Worm (Caenorhabditis elegans) whole organism, L1 larva: ENCODE results near the gene M88.4.

ENCODE experiments used
- C04F5.9 ChIP-seq: sonication (generic microtip); optimal IDR thresholded peaks from 2 replicates; lab custom pipeline; 2016; ENCODE audit warnings: missing genetic modification characterization, missing compliant biosample characterization
- C16A3.4 ChIP-seq: fragments of 150-350 bp; optimal IDR thresholded peaks from 2 replicates; lab custom pipeline; 2014; ENCODE audit warnings: missing biosample characterization, missing genetic modification characterization
- aha-1 ChIP-seq: fragments of 150-350 bp; optimal IDR thresholded peaks from 2 replicates; lab custom pipeline; 2014; ENCODE audit warnings: missing biosample characterization, missing genetic modification characterization
- aly-2 ChIP-seq: fragments of 150-350 bp; optimal IDR thresholded peaks from 2 replicates; lab custom pipeline; 2014; ENCODE audit warnings: missing biosample characterization, missing genetic modification characterization
- ama-1 ChIP-seq: fragments of 150-350 bp; optimal IDR thresholded peaks from 2 replicates; lab custom pipeline; 2014
- blmp-1 ChIP-seq: fragments of 150-350 bp; optimal IDR thresholded peaks from 2 replicates; lab custom pipeline; 2014; ENCODE audit warnings: missing biosample characterization, missing genetic modification characterization
- ceh-8 ChIP-seq: fragments of 200-800 bp; sonication (Bioruptor generic); optimal IDR thresholded peaks from 2 replicates; lab custom pipeline; 2018; ENCODE audit warnings: mild to moderate bottlenecking, missing genetic modification characterization, moderate library complexity, missing compliant biosample characterization
- ceh-82 ChIP-seq, 3 experiments: fragments of 150-350 bp in 1 of 3; sonication (generic microtip) in 2 of 3; optimal IDR thresholded peaks; 2 replicates each; lab custom pipeline; 2014 to 2017; ENCODE audit warnings: missing biosample characterization in 3 of 3, missing genetic modification characterization in 3 of 3
- dpl-1 ChIP-seq, 3 experiments: fragments of 150-350 bp in 2 of 3; sonication (generic microtip) in 1 of 3; optimal IDR thresholded peaks; 2 replicates each; lab custom pipeline; 2014 to 2017; ENCODE audit warnings: missing biosample characterization in 3 of 3, missing genetic modification characterization in 3 of 3, missing genetic modification reagents in 3 of 3
- dsc-1 ChIP-seq: sonication (generic microtip); optimal IDR thresholded peaks from 2 replicates; lab custom pipeline; 2016; ENCODE audit warnings: mild to moderate bottlenecking, missing genetic modification characterization, missing compliant biosample characterization
- efl-1 ChIP-seq, 4 experiments: fragments of 150-350 bp; optimal IDR thresholded peaks in 3 of 4; peaks in 1 of 4; 1 replicate in 1 of 4; 2 replicates in 3 of 4; lab custom pipeline; 2014; ENCODE audit warnings: missing biosample characterization in 2 of 4, missing genetic modification characterization in 2 of 4, missing genetic modification reagents in 2 of 4
- egl-13 ChIP-seq: sonication (generic microtip); optimal IDR thresholded peaks from 2 replicates; lab custom pipeline; 2016; ENCODE audit warnings: missing genotype, missing genetic modification reagents, missing genetic modification characterization, missing compliant biosample characterization
- egl-27 ChIP-seq, 2 experiments: fragments of 150-350 bp in 1 of 2; sonication (generic microtip); optimal IDR thresholded peaks; 3 replicates each; lab custom pipeline; 2017 to 2018; ENCODE audit warnings: missing biosample characterization in 2 of 2, missing genetic modification characterization in 2 of 2, missing genetic modification reagents in 2 of 2
- elt-2 ChIP-seq: sonication (generic microtip); optimal IDR thresholded peaks from 2 replicates; lab custom pipeline; 2016; ENCODE audit warnings: missing genetic modification characterization, mild to moderate bottlenecking, inconsistent platforms, missing compliant biosample characterization, missing genetic modification reagents
- elt-3 ChIP-seq, 6 experiments: fragments of 150-350 bp in 1 of 6; sonication (generic microtip); optimal IDR thresholded peaks; 2 replicates each; lab custom pipeline; 2017 to 2018; ENCODE audit warnings: missing biosample characterization in 6 of 6, missing genetic modification characterization in 6 of 6, inconsistent platforms in 1 of 6
- fkh-4 ChIP-seq: sonication (generic microtip); optimal IDR thresholded peaks from 2 replicates; lab custom pipeline; 2016; ENCODE audit warnings: missing compliant biosample characterization, missing genetic modification characterization, borderline replicate concordance
- fkh-8 ChIP-seq: sonication (generic microtip); optimal IDR thresholded peaks from 2 replicates; lab custom pipeline; 2016; ENCODE audit warnings: mild to moderate bottlenecking, missing genetic modification characterization, missing compliant biosample characterization
- grh-1 ChIP-seq: fragments of 200-800 bp; sonication (Bioruptor generic); IDR thresholded peaks from 2 replicates; pipeline ENCODE4 v1.3.6; 2022; ENCODE audit warnings: missing genetic modification reagents, missing genetic modification characterization, missing compliant biosample characterization
- hlh-17 ChIP-seq: fragments of 200-800 bp; sonication (Bioruptor generic); optimal IDR thresholded peaks from 2 replicates; lab custom pipeline; 2018; ENCODE audit warnings: missing genetic modification characterization, mild to moderate bottlenecking, missing compliant biosample characterization, moderate library complexity, borderline replicate concordance
- hlh-4 ChIP-seq: sonication (generic microtip); optimal IDR thresholded peaks from 2 replicates; lab custom pipeline; 2016; ENCODE audit warnings: mild to moderate bottlenecking, missing genetic modification characterization, missing compliant biosample characterization
- isw-1 ChIP-seq: fragments of 200-800 bp; sonication (Bioruptor generic); IDR thresholded peaks from 2 replicates; pipeline ENCODE4 v1.3.6; 2022; ENCODE audit warnings: missing genetic modification characterization, missing compliant biosample characterization
- lin-35 ChIP-seq, 2 experiments: fragments of 150-350 bp; optimal IDR thresholded peaks; 2 replicates each; lab custom pipeline; 2014; ENCODE audit warnings: missing biosample characterization in 2 of 2, missing genetic modification characterization in 2 of 2, missing genetic modification reagents in 2 of 2
- lsy-2 ChIP-seq, 2 experiments: fragments of 150-350 bp; optimal IDR thresholded peaks; 2 replicates each; lab custom pipeline; 2014; ENCODE audit warnings: missing biosample characterization in 2 of 2, missing genetic modification characterization in 2 of 2
- mab-9 ChIP-seq: fragments of 200-800 bp; sonication (Bioruptor generic); IDR thresholded peaks from 2 replicates; pipeline ENCODE4 v1.3.6; 2022; ENCODE audit warnings: missing genetic modification reagents, missing genetic modification characterization, missing compliant biosample characterization
- mef-2 ChIP-seq: fragments of 150-350 bp; optimal IDR thresholded peaks from 2 replicates; lab custom pipeline; 2014; ENCODE audit warnings: missing biosample characterization, missing genetic modification characterization
- nhr-12 ChIP-seq: sonication (generic microtip); optimal IDR thresholded peaks from 2 replicates; lab custom pipeline; 2017; ENCODE audit warnings: missing biosample characterization, missing genetic modification characterization
- nhr-19 ChIP-seq: fragments of 200-800 bp; sonication (Bioruptor generic); conservative IDR thresholded peaks from 2 replicates; pipeline ENCODE4 v1.3.6; 2022; ENCODE audit warnings: missing genetic modification characterization, missing compliant biosample characterization
- nhr-20 ChIP-seq: sonication (generic microtip); optimal IDR thresholded peaks from 2 replicates; lab custom pipeline; 2016; ENCODE audit warnings: mild to moderate bottlenecking, missing genetic modification characterization, missing compliant biosample characterization
- nhr-237 ChIP-seq: fragments of 150-350 bp; optimal IDR thresholded peaks from 2 replicates; lab custom pipeline; 2014; ENCODE audit warnings: missing biosample characterization, missing genetic modification characterization
- nhr-71 ChIP-seq: sonication (generic microtip); optimal IDR thresholded peaks from 2 replicates; lab custom pipeline; 2016; ENCODE audit warnings: mild to moderate bottlenecking, missing genetic modification characterization, moderate library complexity, missing compliant biosample characterization
- nhr-85 ChIP-seq: sonication (generic microtip); peaks from one replicate; lab custom pipeline; 2016; ENCODE audit warnings: missing genetic modification characterization, inconsistent platforms, missing compliant biosample characterization
- pag-3 ChIP-seq: sonication (generic microtip); optimal IDR thresholded peaks from 2 replicates; lab custom pipeline; 2017; ENCODE audit warnings: missing genetic modification characterization, mild to moderate bottlenecking, missing compliant biosample characterization, antibody characterized with exemption, borderline replicate concordance; ENCODE audit not compliant: insufficient read depth
- pqm-1 ChIP-seq: sonication (generic microtip); optimal IDR thresholded peaks from 3 replicates; lab custom pipeline; 2017; ENCODE audit warnings: missing biosample characterization, missing genetic modification characterization
- rnt-1 ChIP-seq: sonication (generic microtip); optimal IDR thresholded peaks from 2 replicates; lab custom pipeline; 2016; ENCODE audit warnings: mild to moderate bottlenecking, missing genetic modification characterization, moderate library complexity, missing compliant biosample characterization
- skn-1 ChIP-seq: fragments of 150-350 bp; optimal IDR thresholded peaks from 2 replicates; lab custom pipeline; 2014; ENCODE audit warnings: missing biosample characterization, missing genetic modification characterization
- swsn-7 ChIP-seq: sonication (generic microtip); optimal IDR thresholded peaks from 2 replicates; lab custom pipeline; 2016; ENCODE audit warnings: missing genetic modification characterization, missing compliant biosample characterization
- tbx-2 ChIP-seq: sonication (generic microtip); optimal IDR thresholded peaks from 2 replicates; lab custom pipeline; 2016; ENCODE audit warnings: missing genetic modification characterization, missing compliant biosample characterization
- tlp-1 ChIP-seq: fragments of 150-350 bp; optimal IDR thresholded peaks from 2 replicates; lab custom pipeline; 2014; ENCODE audit warnings: missing biosample characterization, missing genetic modification characterization
- unc-130 ChIP-seq: fragments of 150-350 bp; optimal IDR thresholded peaks from 2 replicates; lab custom pipeline; 2017; ENCODE audit warnings: missing biosample characterization, missing genetic modification characterization, inconsistent platforms
- unc-86 ChIP-seq: sonication (generic microtip); optimal IDR thresholded peaks from 2 replicates; lab custom pipeline; 2016; ENCODE audit warnings: missing genetic modification characterization, missing compliant biosample characterization
- xbp-1 ChIP-seq: sonication (generic microtip); optimal IDR thresholded peaks from 2 replicates; lab custom pipeline; 2016; ENCODE audit warnings: missing genetic modification characterization, missing compliant biosample characterization
- zag-1 ChIP-seq: fragments of 150-350 bp; optimal IDR thresholded peaks from 2 replicates; lab custom pipeline; 2014; ENCODE audit warnings: missing biosample characterization, missing genetic modification characterization

Gene M88.4

ce11 chrIII:4505726-4506125, 43.1 kb upstream of the M88.4 start (continued):
- TF ChIP-seq egl-27 (tag; optimal IDR thresholded peaks at IDR 0.05; lab: Kevin White, UChicago) (no peak), nhr-71 (tag; lab: Kevin White, UChicago) (peak; percentile 26), ceh-82 (tag; optimal IDR thresholded peaks at IDR 0.05; lab: Kevin White, UChicago) (peak in 1 of 3 experiments; percentile 39), xbp-1 (tag; lab: Kevin White, UChicago) (peak; percentile 37), unc-86 (peak; percentile 62), ceh-8 (GFP tag; lab: Kevin White, UChicago) (peak; percentile 7)
- TF ChIP-seq, all 84 proteins: peak for 23

ce11 chrIII:4506140-4506539, 42.7 kb upstream of the M88.4 start:
- TF ChIP-seq lsy-2 (tag; optimal IDR thresholded peaks at IDR 0.05; lab: Kevin White, UChicago) (no peak), fkh-4 (tag; lab: Kevin White, UChicago) (no peak), ceh-8 (GFP tag; lab: Kevin White, UChicago) (no peak), efl-1 (optimal IDR thresholded peaks at IDR 0.05; lab: Kevin White, UChicago) (no peak), efl-1 (GFP tag; optimal IDR thresholded peaks at IDR 0.05 in 1 of 2; lab: Kevin White, UChicago) (no peak), pqm-1 (tag; lab: Kevin White, UChicago) (peak; percentile 43), dpl-1 (GFP tag; optimal IDR thresholded peaks at IDR 0.05; lab: Kevin White, UChicago) (no peak), ama-1 (no peak), pag-3 (tag; lab: Kevin White, UChicago) (no peak), elt-2 (tag; lab: Kevin White, UChicago) (peak; percentile 76), zag-1 (tag; lab: Kevin White, UChicago) (no peak), nhr-237 (tag; lab: Kevin White, UChicago) (no peak), tlp-1 (tag; lab: Kevin White, UChicago) (peak; percentile 26), ceh-82 (tag; optimal IDR thresholded peaks at IDR 0.05; lab: Kevin White, UChicago) (no peak), C16A3.4 (tag; lab: Kevin White, UChicago) (no peak), hlh-4 (tag; lab: Kevin White, UChicago) (no peak), hlh-17 (GFP tag; lab: Kevin White, UChicago) (no peak), dsc-1 (tag; lab: Kevin White, UChicago) (no peak), blmp-1 (tag; lab: Kevin White, UChicago) (no peak), C04F5.9 (tag; lab: Kevin White, UChicago) (no peak), aly-2 (tag; lab: Kevin White, UChicago) (no peak), nhr-12 (no peak), mab-9 (GFP tag; lab: Robert Waterston, UW) (no peak), aha-1 (tag; lab: Kevin White, UChicago) (no peak), fkh-8 (no peak)

DNA sequence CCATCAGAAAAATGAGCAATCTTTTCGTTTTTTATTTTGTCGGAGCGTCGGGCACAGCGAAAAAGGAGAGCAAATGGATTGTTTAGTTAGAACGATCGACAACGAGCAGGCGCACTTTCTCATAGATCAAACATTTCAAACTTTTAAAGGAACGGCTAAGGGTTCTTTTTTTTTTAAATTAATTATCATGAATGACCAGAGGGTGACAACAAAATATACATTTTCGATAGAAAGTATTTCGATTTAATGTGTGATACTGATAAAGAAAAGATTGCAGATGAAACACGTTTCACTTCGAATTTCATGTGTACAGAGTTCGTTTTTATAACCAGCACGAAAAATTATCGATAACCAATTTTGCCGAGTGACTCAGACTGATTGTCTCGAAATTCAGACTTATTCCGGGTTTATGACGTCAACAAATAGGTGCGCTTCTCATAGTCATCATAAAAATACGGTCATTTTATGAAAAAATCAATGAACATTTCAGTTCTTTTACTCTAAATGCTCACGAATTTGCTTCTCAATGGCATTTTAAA, 42.2 kb upstream of the M88.4 start:
- TF ChIP-seq nhr-85 (tag; lab: Kevin White, UChicago) (peak; percentile 38), rnt-1 (no peak), efl-1 (optimal IDR thresholded peaks at IDR 0.05; lab: Kevin White, UChicago) (no peak), efl-1 (GFP tag; optimal IDR thresholded peaks at IDR 0.05 in 1 of 2; lab: Kevin White, UChicago) (peak in 1 of 2 experiments; percentile 61)

DNA sequence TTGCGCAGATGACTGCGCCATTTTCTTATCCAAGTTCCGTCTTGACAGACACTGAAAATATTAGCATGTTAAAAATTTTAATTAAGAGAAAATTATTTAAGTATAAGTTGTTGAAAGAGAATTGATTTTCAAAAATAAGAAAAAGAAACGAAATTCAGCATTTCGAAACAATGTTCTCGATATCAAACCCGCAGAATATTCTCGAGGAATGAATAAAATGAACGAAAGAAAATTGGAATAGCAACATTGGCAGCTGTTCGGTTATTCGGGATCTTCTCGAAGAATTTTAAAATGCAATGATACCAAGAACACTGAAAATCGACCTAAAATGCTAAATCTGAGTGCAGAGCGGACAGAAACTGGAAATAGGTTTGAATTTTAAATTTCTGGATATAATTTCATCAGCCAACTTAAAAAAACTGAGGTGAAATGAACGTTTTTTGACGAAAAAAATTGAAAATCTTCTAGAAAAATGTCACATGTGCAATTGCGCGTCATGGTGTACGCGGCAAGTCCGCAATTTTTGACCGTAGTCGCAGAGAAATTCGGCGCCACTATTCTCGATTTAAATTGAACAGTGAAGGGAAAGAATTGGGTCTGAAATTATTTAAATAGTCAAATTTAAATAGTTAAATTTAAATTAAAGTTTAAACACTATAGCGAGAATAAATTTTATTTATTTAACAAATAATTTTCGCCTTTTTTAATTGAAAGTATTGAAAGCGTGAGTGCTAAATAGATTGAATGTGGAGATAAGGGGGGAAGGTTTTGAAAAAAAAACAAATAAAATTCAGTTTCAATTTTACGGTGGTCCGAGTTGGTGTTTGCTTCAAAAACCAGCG, 40.6 kb upstream of the M88.4 start, which contains the start of the genes cct-5 and F25F2.1:
TSS of gene cct-5 (minus strand) at position 51 of the 842 bp plus-strand sequence.
TSS of gene F25F2.1 (plus strand) at position 792 of the 842 bp plus-strand sequence.
- TF ChIP-seq dsc-1 (tag; lab: Kevin White, UChicago), result peak; percentile 44
- TF ChIP-seq swsn-7 (tag; lab: Kevin White, UChicago), result peak; percentile 59
- TF ChIP-seq nhr-19, result peak; percentile 52
- peak; percentile 56 for TF ChIP-seq nhr-20
- peak; percentile 65 for TF ChIP-seq skn-1 (tag; lab: Kevin White, UChicago)
- no peak for TF ChIP-seq grh-1 (GFP tag; lab: Robert Waterston, UW)
- peak; percentile 89 to 93 for TF ChIP-seq lin-35 (GFP tag; optimal IDR thresholded peaks at IDR 0.05; lab: Kevin White, UChicago)
- TF ChIP-seq efl-1 (optimal IDR thresholded peaks at IDR 0.05; lab: Kevin White, UChicago), result peak; percentile 58 to 80
- peak; percentile 89 to 98 for TF ChIP-seq efl-1 (GFP tag; optimal IDR thresholded peaks at IDR 0.05 in 1 of 2; lab: Kevin White, UChicago)
- TF ChIP-seq tbx-2 (tag; lab: Kevin White, UChicago), result peak; percentile 39
- peak; percentile 57 for TF ChIP-seq rnt-1
- TF ChIP-seq egl-27 (tag; optimal IDR thresholded peaks at IDR 0.05; lab: Kevin White, UChicago), result no peak
- no peak for TF ChIP-seq pqm-1 (tag; lab: Kevin White, UChicago)
- TF ChIP-seq egl-13 (tag; lab: Kevin White, UChicago), result peak; percentile 5
- no peak for TF ChIP-seq mef-2 (tag; lab: Kevin White, UChicago)
- peak; percentile 37; the same call in 1 of the 2 replicates for TF ChIP-seq isw-1
- TF ChIP-seq mab-9 (GFP tag; lab: Robert Waterston, UW), result no peak
- peak; percentile 39 for TF ChIP-seq xbp-1 (tag; lab: Kevin White, UChicago)
- TF ChIP-seq blmp-1 (tag; lab: Kevin White, UChicago), result peak; percentile 57
- TF ChIP-seq C04F5.9 (tag; lab: Kevin White, UChicago), result peak; percentile 1
- TF ChIP-seq unc-130 (tag; lab: Kevin White, UChicago), result peak; percentile 83
- peak; percentile 39 for TF ChIP-seq fkh-8
- peak in 1 of 6 experiments; percentile 23 for TF ChIP-seq elt-3 (tag; optimal IDR thresholded peaks at IDR 0.05; lab: Kevin White, UChicago)
